Fruit fly (Drosophila melanogaster): ENCODE measurements around the gene fzy.

fzy gene

DNA sequence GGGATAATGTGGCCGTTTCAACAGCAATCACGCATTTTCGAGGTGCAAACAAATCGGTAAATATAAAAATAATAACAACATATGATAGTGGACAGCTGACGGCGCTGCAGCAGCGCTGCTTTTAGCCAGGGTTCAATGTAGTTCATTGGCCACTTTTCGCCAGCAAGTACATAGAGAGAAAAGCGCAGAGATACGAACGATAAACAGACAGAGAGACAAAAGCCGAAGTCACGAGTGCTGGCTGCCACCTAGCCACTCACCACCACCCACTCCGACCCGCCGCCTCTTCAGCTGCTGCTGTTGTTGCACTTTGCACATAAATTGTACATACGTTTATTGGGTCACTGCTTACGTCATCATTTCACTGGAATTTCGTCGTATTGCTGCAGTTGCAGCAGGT lies 27.9 kb upstream of the fzy start:
- TF ChIP-seq foxo (GFP tag; optimal IDR thresholded peaks at IDR 0.05) (no peak), brk (GFP tag; optimal IDR thresholded peaks at IDR 0.05) (no peak), sv (GFP tag; optimal IDR thresholded peaks at IDR 0.05) (no peak), Hr83 (GFP tag; optimal IDR thresholded peaks at IDR 0.05; ENCODE audit: poor library complexity, severe bottlenecking) (no peak), Vsx2 (GFP tag; optimal IDR thresholded peaks at IDR 0.05; ENCODE audit: partially characterized antibody) (no peak), CrebA (GFP tag; optimal IDR thresholded peaks at IDR 0.05; ENCODE audit: borderline replicate concordance) (no peak), CG32264 (GFP tag; optimal IDR thresholded peaks at IDR 0.05) (no peak), CG9705 (GFP tag; optimal IDR thresholded peaks at IDR 0.05) (no peak), lola (GFP tag; optimal IDR thresholded peaks at IDR 0.05) (no peak), Rel (GFP tag; optimal IDR thresholded peaks at IDR 0.05) (no peak), Rel (tag; optimal IDR thresholded peaks at IDR 0.05) (no peak)

- TF ChIP-seq OdsH (GFP tag; optimal IDR thresholded peaks at IDR 0.05) (peak; percentile 54), psq (GFP tag; optimal IDR thresholded peaks at IDR 0.05) (peak; percentile 67), Hnf4 (GFP tag; optimal IDR thresholded peaks at IDR 0.05) (peak; percentile 67), rgr (GFP tag; optimal IDR thresholded peaks at IDR 0.05) (peak; percentile 69), Jra (GFP tag; optimal IDR thresholded peaks at IDR 0.05) (no peak), N (GFP tag; optimal IDR thresholded peaks at IDR 0.05) (peak; percentile 33), ey (GFP tag; optimal IDR thresholded peaks at IDR 0.05) (peak; percentile 68), Dif (GFP tag; optimal IDR thresholded peaks at IDR 0.05; ENCODE audit: partially characterized antibody) (peak; percentile 90), tai (GFP tag; optimal IDR thresholded peaks at IDR 0.05) (no peak), Dfd (GFP tag; optimal IDR thresholded peaks at IDR 0.05) (no peak), h (GFP tag; optimal IDR thresholded peaks at IDR 0.05) (peak; percentile 75), Myc (optimal IDR thresholded peaks at IDR 0.05) (peak; percentile 32), GATAd (GFP tag; optimal IDR thresholded peaks at IDR 0.05) (no peak), fru (GFP tag; optimal IDR thresholded peaks at IDR 0.05) (peak; percentile 50), CG32264 (GFP tag; optimal IDR thresholded peaks at IDR 0.05) (no peak), lola (GFP tag; optimal IDR thresholded peaks at IDR 0.05) (no peak), Hr83 (GFP tag; optimal IDR thresholded peaks at IDR 0.05; ENCODE audit: poor library complexity, severe bottlenecking) (peak; percentile 61), CG9705 (GFP tag; optimal IDR thresholded peaks at IDR 0.05) (peak; percentile 57), Mio (GFP tag; optimal IDR thresholded peaks at IDR 0.05) (no peak), sage (GFP tag; optimal IDR thresholded peaks at IDR 0.05) (peak; percentile 75), usp (GFP tag; optimal IDR thresholded peaks at IDR 0.05) (no peak), sv (GFP tag; optimal IDR thresholded peaks at IDR 0.05) (no peak), CrebA (GFP tag; optimal IDR thresholded peaks at IDR 0.05; ENCODE audit: borderline replicate concordance) (peak; percentile 82), woc (GFP tag; optimal IDR thresholded peaks at IDR 0.05) (peak; percentile 36), foxo (GFP tag; optimal IDR thresholded peaks at IDR 0.05) (peak; percentile 49 to 63), jim (GFP tag; optimal IDR thresholded peaks at IDR 0.05) (peak; percentile 59), Sp1 (GFP tag; optimal IDR thresholded peaks at IDR 0.05) (peak; percentile 64), HLH106 (tag; optimal IDR thresholded peaks at IDR 0.05) (peak; percentile 62), brk (GFP tag; optimal IDR thresholded peaks at IDR 0.05) (peak; percentile 80), br (GFP tag; optimal IDR thresholded peaks at IDR 0.05) (peak; percentile 69), Vsx2 (GFP tag; optimal IDR thresholded peaks at IDR 0.05; ENCODE audit: partially characterized antibody) (peak; percentile 56), dsf (GFP tag; optimal IDR thresholded peaks at IDR 0.05; ENCODE audit: borderline replicate concordance) (no peak), pan (optimal IDR thresholded peaks at IDR 0.05) (no peak), dl (GFP tag; optimal IDR thresholded peaks at IDR 0.05; ENCODE audit: insufficient read depth in 1 of 2, partially characterized antibody in 2 of 2) (peak; percentile 54 to 57), dmrt93B (GFP tag; optimal IDR thresholded peaks at IDR 0.05) (peak; percentile 54), Rel (GFP tag; optimal IDR thresholded peaks at IDR 0.05) (peak; percentile 84), Rel (tag; optimal IDR thresholded peaks at IDR 0.05) (peak; percentile 70), Hr78 (GFP tag; optimal IDR thresholded peaks at IDR 0.05) (no peak), Abd-B (GFP tag; optimal IDR thresholded peaks at IDR 0.05) (peak; percentile 55)
Observed at dm6 chr2L:16284306-16285299, 26.2 kb upstream of the fzy start.
